Fruit fly (Drosophila melanogaster) S2 (cell line): Measurements from ENCODE around the gene Mms19.
A peak's percentile ranks its signal among the peaks of the same experiment; 100 is the strongest.

Experiments
- CG8478 ChIP-seq: fragments of >200 bp; optimal IDR thresholded peaks from 2 replicates; lab custom pipeline; 2018
- CTCF ChIP-seq, 2 experiments: fragments of >200 bp; optimal IDR thresholded peaks; 2 replicates each; lab custom pipeline; 2018

Mms19 gene

DNA sequence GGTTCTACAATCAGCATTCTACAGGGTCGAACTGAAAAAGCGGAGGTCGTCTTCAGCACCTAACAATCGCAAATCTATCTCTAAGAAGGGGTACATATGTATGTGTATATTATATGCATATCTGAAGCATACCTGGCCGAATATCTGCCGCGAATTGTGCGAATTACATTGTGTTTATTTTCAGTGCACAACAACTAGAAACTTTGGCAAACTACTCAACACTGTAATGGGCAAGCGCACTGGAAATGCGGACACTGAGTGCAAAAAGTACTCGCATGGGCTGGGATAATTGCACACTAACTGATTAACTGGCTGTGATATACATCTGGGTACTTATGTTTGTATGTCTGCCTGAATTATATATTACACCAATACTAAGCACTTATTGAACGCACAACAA is 38.5 kb downstream of the Mms19 start:
- TF ChIP-seq CTCF (optimal IDR thresholded peaks at IDR 0.05; lab: Kevin White, UChicago), result no peak
- TF ChIP-seq CG8478 (lab: Kevin White, UChicago), result no peak

- TF ChIP-seq CG8478 (lab: Kevin White, UChicago), result no peak
- no peak for TF ChIP-seq CTCF (optimal IDR thresholded peaks at IDR 0.05; lab: Kevin White, UChicago)
Observed at dm6 chr3R:5277735-5278134, 45.4 kb downstream of the Mms19 start, which contains the start of gene CG31538. Gene CG31538 (minus strand): TSS chr3R:5277835.

DNA sequence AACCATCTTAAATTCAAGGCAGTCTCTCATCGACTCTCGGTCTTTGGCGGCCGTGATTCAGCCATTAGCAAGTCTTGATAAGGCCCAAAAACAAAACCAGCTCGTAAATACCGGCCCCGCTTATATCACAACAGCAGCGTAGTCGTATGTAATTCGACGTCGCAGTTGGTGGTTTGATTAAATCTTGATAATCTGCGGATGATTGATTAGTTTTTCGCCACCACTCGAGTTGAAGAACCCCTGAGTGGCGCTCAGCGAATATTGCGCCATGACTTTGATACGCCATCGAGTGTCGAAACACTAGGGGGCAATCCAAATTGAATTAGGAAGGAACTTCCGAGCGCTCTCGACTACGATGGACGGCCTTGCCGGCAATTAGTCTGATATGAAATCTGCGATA is 46.3 kb downstream of the Mms19 start:
- TF ChIP-seq CTCF (optimal IDR thresholded peaks at IDR 0.05; lab: Kevin White, UChicago), result no peak
- TF ChIP-seq CG8478 (lab: Kevin White, UChicago), result no peak

DNA sequence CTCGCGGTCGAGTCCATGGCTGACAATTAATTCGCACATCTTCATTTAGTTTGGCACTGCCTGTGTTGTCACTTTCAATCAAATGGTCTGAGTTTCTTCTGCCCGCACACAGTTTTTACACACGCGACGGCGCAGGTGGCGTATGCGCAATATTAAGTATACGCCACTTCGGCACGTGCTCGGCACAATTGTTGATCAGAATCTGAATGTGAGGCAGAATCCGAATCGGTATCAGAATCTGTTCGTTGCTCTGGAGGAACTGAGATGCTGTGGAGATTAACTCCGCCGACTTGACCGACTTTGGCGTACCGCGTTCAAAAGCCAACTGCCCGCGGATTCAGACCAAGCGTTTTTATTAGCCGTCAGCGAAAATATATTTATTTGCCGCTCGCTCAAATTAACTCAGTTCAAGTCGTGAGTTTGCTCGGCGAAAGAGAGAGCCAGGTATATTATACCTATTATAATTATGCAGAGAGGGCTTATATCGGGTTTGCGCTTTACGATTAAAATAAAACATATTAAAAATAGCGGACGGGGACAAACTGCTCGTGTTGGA is 47.3 kb downstream of the Mms19 start:
- no peak for TF ChIP-seq CG8478 (lab: Kevin White, UChicago)
- TF ChIP-seq CTCF (optimal IDR thresholded peaks at IDR 0.05; lab: Kevin White, UChicago), result no peak

DNA sequence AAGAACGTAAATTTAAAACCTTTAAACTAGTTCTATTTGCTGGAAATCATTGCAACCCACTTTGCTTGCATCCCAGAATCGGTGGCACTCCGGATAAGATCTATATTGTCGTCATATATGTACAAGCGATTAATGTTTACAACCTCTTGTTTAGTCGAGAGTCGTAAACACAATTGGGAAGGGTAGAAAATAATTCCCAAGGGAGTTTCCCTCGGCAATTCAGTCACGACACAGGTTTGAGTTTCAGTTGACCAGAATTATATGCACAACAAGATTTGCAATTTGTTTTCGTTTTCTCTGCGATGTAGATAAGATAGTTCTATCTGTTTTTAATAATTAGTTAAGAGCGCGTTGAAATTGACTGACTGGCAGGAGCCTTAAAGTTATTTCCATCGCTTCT is 48.0 kb downstream of the Mms19 start:
- TF ChIP-seq CG8478 (lab: Kevin White, UChicago) (no peak), CTCF (optimal IDR thresholded peaks at IDR 0.05; lab: Kevin White, UChicago) (no peak)

DNA sequence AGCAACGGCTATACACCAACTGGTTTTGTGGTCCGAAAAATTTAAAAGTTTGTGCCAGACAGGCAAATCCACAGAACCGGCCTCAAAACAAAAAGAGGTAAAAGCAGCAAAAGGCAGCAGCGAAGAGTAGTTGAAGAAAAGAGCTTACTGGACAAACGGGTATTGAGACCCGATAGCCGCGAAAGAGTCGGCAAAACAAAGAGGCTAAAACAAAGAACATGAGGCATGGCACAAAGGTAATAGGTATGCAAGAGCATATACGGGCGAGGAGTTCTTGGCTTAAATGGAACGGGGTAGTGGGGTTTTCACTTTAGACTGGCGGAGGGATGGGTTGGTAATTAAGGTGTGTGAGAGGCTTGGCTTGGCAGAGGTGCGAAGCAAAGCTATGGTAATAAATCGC is 48.8 kb downstream of the Mms19 start:
- TF ChIP-seq CG8478 (lab: Kevin White, UChicago) (no peak), CTCF (optimal IDR thresholded peaks at IDR 0.05; lab: Kevin White, UChicago) (no peak)

DNA sequence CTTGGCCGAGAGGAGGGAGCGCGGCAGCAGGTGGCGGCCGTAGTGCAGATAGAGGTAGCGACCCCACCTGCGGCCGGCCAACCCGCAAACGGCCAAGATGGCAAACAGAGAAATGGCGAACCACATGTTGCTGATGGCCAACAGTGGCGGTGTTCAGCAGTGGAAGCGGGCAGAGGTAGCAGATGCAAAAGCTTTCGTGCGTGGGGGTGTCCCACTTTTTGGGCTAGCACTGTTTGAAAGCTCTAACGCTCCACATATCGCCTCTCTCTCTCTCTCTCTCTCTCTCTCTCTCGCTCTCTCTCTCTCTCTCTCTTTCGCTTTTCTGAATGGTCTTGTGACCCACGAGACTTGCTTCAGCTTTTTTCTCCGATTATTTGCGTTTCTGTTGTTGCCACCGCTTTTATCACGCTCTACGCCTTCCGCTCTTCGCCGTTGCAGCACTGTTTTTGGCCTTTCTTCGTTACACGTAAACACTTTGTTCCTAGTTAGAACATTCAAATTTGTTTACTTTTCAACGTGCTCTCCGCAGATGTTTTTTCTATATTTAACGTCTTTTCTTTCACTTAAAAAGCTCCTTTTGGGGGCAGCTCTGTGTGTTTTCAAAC is 50.5 kb downstream of the Mms19 start:
- TF ChIP-seq CG8478 (lab: Kevin White, UChicago) (no peak), CTCF (optimal IDR thresholded peaks at IDR 0.05; lab: Kevin White, UChicago) (no peak)

dm6 chr3R:5283360-5283963 is 51.1 kb downstream of the Mms19 start:
- TF ChIP-seq CG8478 (lab: Kevin White, UChicago) (no peak), CTCF (optimal IDR thresholded peaks at IDR 0.05; lab: Kevin White, UChicago) (peak; percentile 46 to 49)
